Worm (Caenorhabditis elegans) whole organism, young adult: ENCODE results near the gene F31D5.2.

ENCODE experiments used
- B0336.3 ChIP-seq: fragments of 200-800 bp; sonication (Bioruptor generic); IDR thresholded peaks from 2 replicates; pipeline ENCODE4 v1.3.6; 2022; ENCODE audit warnings: missing genetic modification characterization, missing compliant biosample characterization
- C17E4.6 ChIP-seq: fragments of 200-800 bp; sonication (Bioruptor generic); IDR thresholded peaks from 2 replicates; pipeline ENCODE4 v1.3.6; 2022; ENCODE audit warnings: missing genetic modification reagents, missing genetic modification characterization, missing compliant biosample characterization
- F23B12.7 ChIP-seq: sonication (generic microtip); optimal IDR thresholded peaks from 2 replicates; lab custom pipeline; 2017; ENCODE audit warnings: missing genetic modification characterization, mild to moderate bottlenecking, missing compliant biosample characterization, antibody characterized with exemption, moderate library complexity; ENCODE audit not compliant: insufficient read depth
- F33H1.4 ChIP-seq: fragments of 200-800 bp; sonication (Bioruptor generic); IDR thresholded peaks from 2 replicates; pipeline ENCODE4 v1.3.6; 2022; ENCODE audit warnings: missing genetic modification reagents, missing genetic modification characterization, missing compliant biosample characterization
- F37B4.10 ChIP-seq: fragments of 200-800 bp; sonication (Bioruptor generic); IDR thresholded peaks from 2 replicates; pipeline ENCODE4 v1.3.6; 2022; ENCODE audit warnings: missing genetic modification characterization, missing compliant biosample characterization
- F57C9.4 ChIP-seq: sonication (generic microtip); optimal IDR thresholded peaks from 2 replicates; lab custom pipeline; 2017; ENCODE audit warnings: mild to moderate bottlenecking, missing genetic modification characterization, missing compliant biosample characterization
- K11D2.4 ChIP-seq: fragments of 200-800 bp; sonication (Bioruptor generic); IDR thresholded peaks from 2 replicates; pipeline ENCODE4 v1.3.6; 2022; ENCODE audit warnings: missing genetic modification reagents, missing genetic modification characterization, missing compliant biosample characterization
- T07F8.4 ChIP-seq: sonication (generic microtip); optimal IDR thresholded peaks from 2 replicates; lab custom pipeline; 2016; ENCODE audit warnings: mild to moderate bottlenecking, missing genetic modification characterization, moderate library complexity, missing compliant biosample characterization
- Y95B8A.8 ChIP-seq: fragments of 200-800 bp; sonication (Bioruptor generic); IDR thresholded peaks from 2 replicates; pipeline ENCODE4 v1.3.6; 2022; ENCODE audit warnings: missing genetic modification reagents, missing genetic modification characterization, missing compliant biosample characterization
- ama-1 ChIP-seq, 3 experiments: fragments of 150-350 bp in 1 of 3; sonication (generic microtip) in 2 of 3; optimal IDR thresholded peaks; 2 replicates each; lab custom pipeline; 2014 to 2018; ENCODE audit warnings: missing biosample characterization in 2 of 3, missing genetic modification characterization in 2 of 3, missing genetic modification reagents in 2 of 3
- aptf-2 ChIP-seq: fragments of 200-800 bp; sonication (Bioruptor generic); conservative IDR thresholded peaks from 2 replicates; pipeline ENCODE4 v1.3.6; 2022; ENCODE audit warnings: missing genetic modification reagents, missing genetic modification characterization, missing compliant biosample characterization
- aptf-3 ChIP-seq: fragments of 200-800 bp; sonication (Bioruptor generic); IDR thresholded peaks from 2 replicates; pipeline ENCODE4 v1.3.6; 2022; ENCODE audit warnings: missing genetic modification characterization, missing compliant biosample characterization
- bed-2 ChIP-seq: fragments of 200-800 bp; sonication (Bioruptor generic); IDR thresholded peaks from 2 replicates; pipeline ENCODE4 v1.3.6; 2022; ENCODE audit warnings: missing genetic modification reagents, missing genetic modification characterization, missing compliant biosample characterization
- ceh-27 ChIP-seq: fragments of 200-800 bp; sonication (Bioruptor generic); optimal IDR thresholded peaks from 2 replicates; lab custom pipeline; 2018; ENCODE audit warnings: mild to moderate bottlenecking, missing genetic modification characterization, moderate library complexity, missing compliant biosample characterization
- ceh-58 ChIP-seq: fragments of 200-800 bp; sonication (Bioruptor generic); IDR thresholded peaks from 2 replicates; pipeline ENCODE4 v1.3.6; 2022; ENCODE audit warnings: missing genetic modification characterization, missing compliant biosample characterization
- die-1 ChIP-seq: sonication (generic microtip); optimal IDR thresholded peaks from 2 replicates; lab custom pipeline; 2016; ENCODE audit warnings: missing genotype, mild to moderate bottlenecking, missing genetic modification characterization, missing compliant biosample characterization
- dpl-1 ChIP-seq: fragments of 150-350 bp; optimal IDR thresholded peaks from 2 replicates; lab custom pipeline; 2014; ENCODE audit warnings: missing biosample characterization, missing genetic modification reagents, missing genetic modification characterization
- egl-44 ChIP-seq: fragments of 200-800 bp; sonication (Bioruptor generic); IDR thresholded peaks from 2 replicates; pipeline ENCODE4 v1.3.6; 2022; ENCODE audit warnings: missing genetic modification reagents, missing genetic modification characterization, missing compliant biosample characterization
- egrh-3 ChIP-seq: fragments of 200-800 bp; sonication (Bioruptor generic); IDR thresholded peaks from 2 replicates; pipeline ENCODE4 v1.3.6; 2022; ENCODE audit warnings: missing genetic modification reagents, missing genetic modification characterization, missing compliant biosample characterization
- ekl-4 ChIP-seq: fragments of 200-800 bp; sonication (Bioruptor generic); IDR thresholded peaks from 2 replicates; pipeline ENCODE4 v1.3.6; 2022; ENCODE audit warnings: missing genetic modification reagents, missing genetic modification characterization, missing compliant biosample characterization
- fkh-3 ChIP-seq: sonication (generic microtip); optimal IDR thresholded peaks from 2 replicates; lab custom pipeline; 2016; ENCODE audit warnings: mild to moderate bottlenecking, missing genetic modification characterization, missing compliant biosample characterization
- gei-17 ChIP-seq: fragments of 200-800 bp; sonication (Bioruptor generic); optimal IDR thresholded peaks from 2 replicates; lab custom pipeline; 2018; ENCODE audit warnings: mild to moderate bottlenecking, missing genetic modification characterization, missing compliant biosample characterization
- him-1 ChIP-seq: sonication (generic microtip); optimal IDR thresholded peaks from 2 replicates; lab custom pipeline; 2016; ENCODE audit warnings: missing genotype, missing genetic modification reagents, missing genetic modification characterization, missing compliant biosample characterization
- hlh-26 ChIP-seq: fragments of 200-800 bp; sonication (Bioruptor generic); conservative IDR thresholded peaks from 2 replicates; pipeline ENCODE4 v1.3.6; 2022; ENCODE audit warnings: missing genetic modification reagents, missing genetic modification characterization, missing compliant biosample characterization
- let-607 ChIP-seq, 2 experiments: fragments of 200-800 bp in 1 of 2; sonication (Bioruptor generic) in 1 of 2; sonication (generic microtip) in 1 of 2; optimal IDR thresholded peaks; 2 replicates each; lab custom pipeline; 2016 to 2018; ENCODE audit warnings: mild to moderate bottlenecking in 2 of 2, missing compliant biosample characterization in 2 of 2, missing genetic modification characterization in 2 of 2, moderate library complexity in 2 of 2, missing genotype in 1 of 2
- lin-54 ChIP-seq: fragments of 200-800 bp; sonication (Bioruptor generic); optimal IDR thresholded peaks from 2 replicates; lab custom pipeline; 2018; ENCODE audit warnings: mild to moderate bottlenecking, missing genetic modification characterization, missing compliant biosample characterization
- lsl-1 ChIP-seq: fragments of 200-800 bp; sonication (Bioruptor generic); optimal IDR thresholded peaks from 2 replicates; lab custom pipeline; 2018; ENCODE audit warnings: mild to moderate bottlenecking, missing genetic modification characterization, moderate library complexity, missing compliant biosample characterization
- madf-10 ChIP-seq: sonication (generic microtip); optimal IDR thresholded peaks from 2 replicates; lab custom pipeline; 2016; ENCODE audit warnings: mild to moderate bottlenecking, missing genetic modification characterization, missing compliant biosample characterization
- madf-6 ChIP-seq: fragments of 200-800 bp; sonication (Bioruptor generic); IDR thresholded peaks from 2 replicates; pipeline ENCODE4 v1.3.6; 2022; ENCODE audit warnings: missing genetic modification reagents, missing genetic modification characterization, missing compliant biosample characterization
- madf-8 ChIP-seq: fragments of 200-800 bp; sonication (Bioruptor generic); conservative IDR thresholded peaks from 2 replicates; pipeline ENCODE4 v1.3.6; 2022; ENCODE audit warnings: missing genetic modification reagents, missing genetic modification characterization, missing compliant biosample characterization
- mel-28 ChIP-seq: sonication (generic microtip); optimal IDR thresholded peaks from 2 replicates; lab custom pipeline; 2016; ENCODE audit warnings: borderline replicate concordance, mild to moderate bottlenecking, missing genetic modification characterization, missing compliant biosample characterization
- nfya-2 ChIP-seq: fragments of 200-800 bp; sonication (Bioruptor generic); IDR thresholded peaks from 2 replicates; pipeline ENCODE4 v1.3.6; 2022; ENCODE audit warnings: missing genetic modification reagents, missing genetic modification characterization, missing compliant biosample characterization
- nfyb-1 ChIP-seq: fragments of 200-800 bp; sonication (Bioruptor generic); IDR thresholded peaks from 2 replicates; pipeline ENCODE4 v1.3.6; 2022; ENCODE audit warnings: missing genetic modification reagents, missing genetic modification characterization, missing compliant biosample characterization
- nhr-179 ChIP-seq: sonication (generic microtip); optimal IDR thresholded peaks from 2 replicates; lab custom pipeline; 2016; ENCODE audit warnings: mild to moderate bottlenecking, missing genetic modification characterization, missing compliant biosample characterization
- nhr-27 ChIP-seq: fragments of 200-800 bp; sonication (Bioruptor generic); optimal IDR thresholded peaks from 2 replicates; lab custom pipeline; 2018; ENCODE audit warnings: mild to moderate bottlenecking, missing genetic modification characterization, moderate library complexity, missing compliant biosample characterization
- nhr-90 ChIP-seq: sonication (generic microtip); optimal IDR thresholded peaks from 2 replicates; lab custom pipeline; 2016; ENCODE audit warnings: missing genotype, mild to moderate bottlenecking, missing genetic modification characterization, missing compliant biosample characterization
- repo-1 ChIP-seq: sonication (generic microtip); optimal IDR thresholded peaks from 2 replicates; lab custom pipeline; 2017; ENCODE audit warnings: mild to moderate bottlenecking, missing genetic modification characterization, missing compliant biosample characterization
- rpc-1 ChIP-seq, 2 experiments: fragments of 150-350 bp in 1 of 2; sonication (generic microtip) in 1 of 2; optimal IDR thresholded peaks; 2 replicates each; lab custom pipeline; 2014 to 2018; ENCODE audit warnings: missing biosample characterization in 1 of 2, missing genetic modification characterization in 1 of 2, missing genetic modification reagents in 1 of 2, missing genotype in 1 of 2
- snpc-4 ChIP-seq, 5 experiments: fragments of 150-350 bp in 1 of 5; sonication (generic microtip) in 4 of 5; optimal IDR thresholded peaks; 2 replicates each; lab custom pipeline; 2014 to 2018; ENCODE audit warnings: missing genetic modification characterization in 5 of 5, missing biosample characterization in 3 of 5, antibody characterized with exemption in 2 of 5, mild to moderate bottlenecking in 2 of 5, missing compliant biosample characterization in 2 of 5, missing genotype in 2 of 5, moderate library complexity in 2 of 5, missing genetic modification reagents in 1 of 5
- tbp1 ChIP-seq: fragments of 200-800 bp; sonication (Bioruptor generic); optimal IDR thresholded peaks from 2 replicates; lab custom pipeline; 2018; ENCODE audit warnings: mild to moderate bottlenecking, missing genetic modification characterization, missing compliant biosample characterization
- xnd-1 ChIP-seq: sonication (generic microtip); optimal IDR thresholded peaks from 2 replicates; lab custom pipeline; 2016; ENCODE audit warnings: missing genotype, missing genetic modification reagents, missing genetic modification characterization, missing compliant biosample characterization
- ztf-22 ChIP-seq: fragments of 200-800 bp; sonication (Bioruptor generic); optimal IDR thresholded peaks from 2 replicates; lab custom pipeline; 2018; ENCODE audit warnings: mild to moderate bottlenecking, missing genetic modification characterization, moderate library complexity, missing compliant biosample characterization
- ztf-26 ChIP-seq: sonication (generic microtip); optimal IDR thresholded peaks from 2 replicates; lab custom pipeline; 2017; ENCODE audit warnings: missing genetic modification characterization, missing compliant biosample characterization

The F31D5.2 gene

ce11 chrII:4230816-4231435 lies 15.5 kb downstream of the F31D5.2 start, which contains the start of gene C16A11.10:
C16A11.10 (plus strand) TSS chrII:4231385.
- TF ChIP-seq ama-1 (optimal IDR thresholded peaks at IDR 0.05; lab: Kevin White, UChicago): no peak
- TF ChIP-seq ama-1 (GFP tag; optimal IDR thresholded peaks at IDR 0.05; lab: Kevin White, UChicago): no peak
- TF ChIP-seq lsl-1: peak; percentile 77
- peak; percentile 78 for TF ChIP-seq madf-6 (GFP tag; lab: Robert Waterston, UW)
- TF ChIP-seq hlh-26: no peak
- TF ChIP-seq madf-10: no peak
- peak; percentile 52 for TF ChIP-seq xnd-1
- no peak for TF ChIP-seq ekl-4 (GFP tag; lab: Robert Waterston, UW)
- TF ChIP-seq tbp1 (GFP tag; lab: Kevin White, UChicago): no peak
- TF ChIP-seq dpl-1 (GFP tag; lab: Kevin White, UChicago): no peak
- TF ChIP-seq mel-28 (tag; lab: Kevin White, UChicago): no peak
- peak; percentile 8 for TF ChIP-seq lin-54 (GFP tag; lab: Kevin White, UChicago)
- no peak for TF ChIP-seq F23B12.7
- TF ChIP-seq nhr-179 (tag; lab: Kevin White, UChicago): no peak
- TF ChIP-seq nfyb-1: no peak
- TF ChIP-seq F33H1.4 (GFP tag; lab: Robert Waterston, UW): peak; percentile 75
- no peak for TF ChIP-seq F37B4.10 (GFP tag; lab: Robert Waterston, UW)
- no peak for TF ChIP-seq Y95B8A.8 (GFP tag; lab: Robert Waterston, UW)
- TF ChIP-seq repo-1 (tag; lab: Kevin White, UChicago): no peak
- TF ChIP-seq ceh-58 (GFP tag; lab: Robert Waterston, UW): no peak
- TF ChIP-seq madf-8: peak; percentile 22; the same call in 1 of the 2 replicates
- TF ChIP-seq T07F8.4 (tag; lab: Kevin White, UChicago): no peak

DNA sequence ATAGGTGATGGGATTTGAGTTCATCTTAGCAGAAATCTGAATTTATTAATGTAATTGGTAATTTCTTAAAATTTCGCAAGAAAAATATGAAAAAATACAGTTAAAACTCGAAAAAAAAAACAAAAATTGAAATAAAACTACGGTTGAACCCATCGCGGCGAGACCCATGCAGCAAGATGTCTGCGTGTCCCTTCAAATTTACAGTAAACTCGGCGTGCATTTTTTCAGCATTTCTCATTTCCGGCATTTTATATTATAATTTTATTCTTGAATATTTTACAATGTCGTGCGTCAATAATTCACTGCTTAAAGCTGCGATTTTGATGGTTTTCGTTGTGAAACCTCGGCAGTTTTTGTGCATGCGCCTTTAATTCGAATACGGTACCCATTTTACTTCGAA lies 20.5 kb downstream of the F31D5.2 start, which contains the start of gene fbxc-43:
fbxc-43 (minus strand) TSS at position 38 of the 400 bp plus-strand sequence.
- TF ChIP-seq T07F8.4 (tag; lab: Kevin White, UChicago) (no peak), xnd-1 (peak; percentile 63), him-1 (tag; lab: Kevin White, UChicago) (peak; percentile 24), F33H1.4 (GFP tag; lab: Robert Waterston, UW) (peak; percentile 75), die-1 (tag; lab: Kevin White, UChicago) (no peak), lsl-1 (peak; percentile 72), snpc-4 (GFP tag; optimal IDR thresholded peaks at IDR 0.05; lab: Kevin White, UChicago) (no peak), snpc-4 (tag; optimal IDR thresholded peaks at IDR 0.05; lab: Kevin White, UChicago) (no peak)

DNA sequence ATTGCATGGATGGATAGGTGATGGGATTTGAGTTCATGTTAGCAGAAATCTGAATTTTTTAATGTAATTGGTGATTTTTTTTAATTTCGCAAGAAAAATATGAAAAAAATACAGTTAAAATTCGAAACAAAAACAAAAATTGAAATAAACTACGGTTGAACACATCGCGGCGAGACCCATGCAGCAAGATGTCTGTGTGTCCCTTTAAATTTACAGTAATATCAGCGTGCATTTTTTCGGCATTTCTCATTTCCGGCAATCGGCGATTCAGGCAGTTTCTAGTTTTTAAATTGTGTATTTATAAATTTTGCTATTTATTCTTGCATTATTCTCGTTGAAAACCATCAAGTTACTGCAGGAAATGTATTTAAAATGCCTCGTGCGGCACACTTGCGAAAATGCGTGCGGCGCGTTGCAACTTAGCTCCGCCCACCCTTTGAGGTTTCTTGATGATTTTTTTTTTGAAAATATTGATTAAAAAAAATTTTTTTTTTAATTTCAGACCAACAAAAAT lies 22.3 kb downstream of the F31D5.2 start, which contains the start of the genes fbxc-44 and C16A11.2:
fbxc-44 (minus strand) TSS at position 51 of the 514 bp plus-strand sequence.
C16A11.2 (plus strand) TSS at position 503 of the 514 bp plus-strand sequence.
- TF ChIP-seq C17E4.6 (GFP tag; lab: Robert Waterston, UW) (peak; percentile 16; the same call in 1 of the 2 replicates), egrh-3 (GFP tag; lab: Robert Waterston, UW) (no peak), nhr-90 (tag; lab: Kevin White, UChicago) (no peak), ceh-27 (no peak), egl-44 (GFP tag; lab: Robert Waterston, UW) (no peak), ztf-22 (GFP tag; lab: Kevin White, UChicago) (no peak), aptf-3 (GFP tag; lab: Robert Waterston, UW) (no peak), nhr-27 (tag; lab: Kevin White, UChicago) (no peak), lsl-1 (peak; percentile 96), fkh-3 (tag; lab: Kevin White, UChicago) (no peak), rpc-1 (optimal IDR thresholded peaks at IDR 0.05; lab: Kevin White, UChicago) (peak; percentile 13), rpc-1 (tag; optimal IDR thresholded peaks at IDR 0.05; lab: Kevin White, UChicago) (no peak), ztf-26 (no peak), B0336.3 (GFP tag; lab: Robert Waterston, UW) (peak; percentile 49; the same call in 1 of the 2 replicates), let-607 (tag; optimal IDR thresholded peaks at IDR 0.05; lab: Kevin White, UChicago) (peak in 1 of 2 experiments; percentile 9), bed-2 (GFP tag; lab: Robert Waterston, UW) (no peak), aptf-2 (GFP tag; lab: Robert Waterston, UW) (no peak), F33H1.4 (GFP tag; lab: Robert Waterston, UW) (peak; percentile 94), gei-17 (no peak), K11D2.4 (no peak), nfya-2 (GFP tag; lab: Robert Waterston, UW) (no peak), xnd-1 (peak; percentile 96), Y95B8A.8 (GFP tag; lab: Robert Waterston, UW) (no peak), F57C9.4 (no peak)
